Fruit fly (Drosophila melanogaster) whole organism, pupa: ENCODE measurements around the gene CG44428.

ENCODE experiments used
- CG10348 ChIP-seq: fragments of 200-800 bp; sonication (Bioruptor generic); IDR thresholded peaks from 2 replicates; pipeline ENCODE4 v1.3.6; 2022; ENCODE audit warnings: missing biosample characterization, missing genetic modification characterization
- CG12605 ChIP-seq: fragments of 200-800 bp; sonication (Bioruptor generic); IDR thresholded peaks from 2 replicates; pipeline ENCODE4 v1.3.6; 2022; ENCODE audit warnings: missing biosample characterization, missing genetic modification characterization
- CG13204 ChIP-seq: fragments of 200-800 bp; sonication (Bioruptor generic); optimal IDR thresholded peaks from 2 replicates; lab custom pipeline; 2018; ENCODE audit warnings: missing biosample characterization, mild to moderate bottlenecking, missing genetic modification characterization, moderate library complexity
- CG14655 ChIP-seq: fragments of 200-800 bp; sonication (Bioruptor generic); optimal IDR thresholded peaks from 3 replicates; lab custom pipeline; 2017; ENCODE audit warnings: mild to moderate bottlenecking, missing biosample characterization, missing genetic modification reagents, missing genetic modification characterization
- CG4496 ChIP-seq: fragments of 200-800 bp; sonication (Bioruptor generic); IDR thresholded peaks from 3 replicates; pipeline ENCODE4 v1.3.6; 2022; ENCODE audit warnings: missing biosample characterization, missing genetic modification characterization
- CG8159 ChIP-seq: fragments of 200-800 bp; sonication (Bioruptor generic); optimal IDR thresholded peaks from 3 replicates; lab custom pipeline; 2018; ENCODE audit warnings: missing biosample characterization, mild to moderate bottlenecking, missing genetic modification characterization, moderate library complexity
- CG8301 ChIP-seq: fragments of 200-800 bp; sonication (Bioruptor generic); optimal IDR thresholded peaks from 2 replicates; lab custom pipeline; 2018; ENCODE audit warnings: missing biosample characterization, mild to moderate bottlenecking, missing genetic modification characterization
- EcR ChIP-seq: fragments of 200-800 bp; sonication (Bioruptor generic); optimal IDR thresholded peaks from 3 replicates; lab custom pipeline; 2019; ENCODE audit warnings: missing biosample characterization, missing genetic modification characterization, mild to moderate bottlenecking, moderate library complexity, missing genetic modification reagents
- Ets98B ChIP-seq: fragments of 200-800 bp; sonication (Bioruptor generic); IDR thresholded peaks from 2 replicates; pipeline ENCODE4 v1.3.6; 2022; ENCODE audit warnings: missing biosample characterization, missing genetic modification characterization
- Pif1A ChIP-seq: fragments of 200-800 bp; sonication (Bioruptor generic); optimal IDR thresholded peaks from 3 replicates; lab custom pipeline; 2016; ENCODE audit warnings: missing biosample characterization, missing genetic modification characterization
- Snoo ChIP-seq: fragments of 200-800 bp; sonication (Bioruptor generic); optimal IDR thresholded peaks from 3 replicates; lab custom pipeline; 2017; ENCODE audit warnings: missing biosample characterization, mild to moderate bottlenecking, missing genetic modification characterization, inconsistent platforms
- fd96Ca ChIP-seq: fragments of 200-800 bp; sonication (Bioruptor generic); IDR thresholded peaks from 3 replicates; pipeline ENCODE4 v1.3.6; 2022; ENCODE audit warnings: missing biosample characterization, missing genetic modification characterization
- gl ChIP-seq: fragments of 200-800 bp; sonication (Bioruptor generic); optimal IDR thresholded peaks from 2 replicates; lab custom pipeline; 2018; ENCODE audit warnings: missing biosample characterization, mild to moderate bottlenecking, missing genetic modification characterization

- TF ChIP-seq EcR (GFP tag; lab: Kevin White, UChicago) (no peak), gl (no peak), CG10348 (no peak), CG13204 (GFP tag; lab: Kevin White, UChicago) (no peak), CG14655 (no peak), Pif1A (GFP tag; lab: Kevin White, UChicago) (no peak), CG4496 (GFP tag; lab: Robert Waterston, UW) (no peak), fd96Ca (no peak), CG8159 (tag; lab: Kevin White, UChicago) (no peak), CG12605 (GFP tag; lab: Robert Waterston, UW) (no peak), CG8301 (no peak), Ets98B (no peak), Snoo (tag; lab: Kevin White, UChicago) (no peak)
These were observed 2.3 kb downstream of the CG44428 start, which contains the start of gene CG15754 for dm6 chrX:13527706-13528105.
